Fruit fly (Drosophila melanogaster): ENCODE measurements around the gene Inx5.

DNA sequence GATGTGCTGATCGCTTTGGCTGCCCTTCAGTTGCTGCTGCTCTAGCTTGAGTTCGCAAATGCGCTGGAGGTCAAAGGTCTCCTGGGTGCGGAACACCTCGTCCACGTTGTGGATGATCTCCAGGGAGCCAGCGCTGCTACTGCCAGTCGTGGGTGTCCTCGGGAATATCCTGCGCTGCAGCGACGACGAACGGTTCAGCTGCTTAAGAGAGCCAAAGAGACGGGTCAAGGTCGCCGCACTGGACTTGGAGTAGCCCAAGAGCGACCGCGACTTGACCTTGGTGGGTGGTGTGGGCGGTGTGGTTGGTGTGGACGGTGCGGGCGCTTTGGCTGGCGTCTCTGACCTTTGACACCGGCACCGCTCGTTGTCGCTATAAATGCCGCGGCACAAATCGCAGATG is 16.4 kb downstream of the Inx5 start:
- TF ChIP-seq Myc (optimal IDR thresholded peaks at IDR 0.05) (no peak), h (optimal IDR thresholded peaks at IDR 0.05) (no peak), ttk (optimal IDR thresholded peaks at IDR 0.05) (no peak)

All from Kc167 (cell line).